Worm (Caenorhabditis elegans): ENCODE data around the gene oac-22.

- TF ChIP-seq aly-2 (tag; optimal IDR thresholded peaks at IDR 0.05) (no peak), nhr-23 (tag; optimal IDR thresholded peaks at IDR 0.05) (no peak), unc-39 (tag; optimal IDR thresholded peaks at IDR 0.05) (no peak), ama-1 (optimal IDR thresholded peaks at IDR 0.05) (no peak), nhr-77 (tag; optimal IDR thresholded peaks at IDR 0.05) (no peak), skn-1 (tag; optimal IDR thresholded peaks at IDR 0.05) (no peak)
Observed at ce11 chrIV:3885369-3885768, at the start of gene oac-22.
